Fruit fly (Drosophila melanogaster): ENCODE results near the gene Sarm.

DNA sequence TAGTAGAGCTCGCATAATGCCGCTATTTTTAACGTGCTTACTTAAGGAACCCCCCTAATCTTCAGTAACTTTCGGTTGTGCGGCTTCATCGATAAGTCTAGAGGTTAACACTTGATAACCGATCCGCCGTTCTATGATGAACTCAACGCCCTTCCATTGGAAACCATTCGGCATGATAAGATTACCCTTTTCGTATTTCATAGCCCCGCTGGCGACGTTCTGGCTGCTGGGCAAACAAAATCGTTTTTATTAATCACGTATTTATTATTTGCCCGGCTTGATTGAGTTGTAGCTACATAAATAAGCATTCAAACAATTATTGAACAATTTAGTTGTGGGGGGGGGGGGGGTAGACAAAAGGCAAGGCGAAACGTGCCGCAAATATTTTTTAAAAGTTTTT, 29.9 kb downstream of the Sarm start:
- TF ChIP-seq gl (tag; optimal IDR thresholded peaks at IDR 0.05) (no peak), CG14655 (GFP tag; optimal IDR thresholded peaks at IDR 0.05) (no peak), Snoo (tag; optimal IDR thresholded peaks at IDR 0.05) (no peak), rn (GFP tag; IDR thresholded peaks at IDR 0.05) (no peak), CG32121 (GFP tag; IDR thresholded peaks at IDR 0.05) (no peak), CG13204 (GFP tag; optimal IDR thresholded peaks at IDR 0.05) (no peak), CG12605 (GFP tag; IDR thresholded peaks at IDR 0.05) (no peak), EcR (GFP tag; optimal IDR thresholded peaks at IDR 0.05) (no peak), CG8159 (tag; optimal IDR thresholded peaks at IDR 0.05) (no peak), CG17806 (tag; optimal IDR thresholded peaks at IDR 0.05) (no peak), fd96Ca (GFP tag; IDR thresholded peaks at IDR 0.05) (no peak), CG10348 (GFP tag; IDR thresholded peaks at IDR 0.05) (no peak), D1 (tag; optimal IDR thresholded peaks at IDR 0.05) (no peak), CG15710 (tag; optimal IDR thresholded peaks at IDR 0.05) (no peak)
